Worm (Caenorhabditis elegans) whole organism, L4 larva: ENCODE measurements around the gene rmh-2.
A peak's percentile ranks its signal among the peaks of the same experiment; 100 is the strongest.

ENCODE experiments used
- ZK337.2 ChIP-seq: fragments of 200-800 bp; sonication (Bioruptor generic); IDR thresholded peaks from 2 replicates; pipeline ENCODE4 v1.3.6; 2022; ENCODE audit warnings: missing genetic modification reagents, missing genetic modification characterization, missing compliant biosample characterization
- aha-1 ChIP-seq: fragments of 150-350 bp; peaks from one replicate; lab custom pipeline; 2014; ENCODE audit warnings: missing biosample characterization, missing genetic modification characterization
- arid-1 ChIP-seq: fragments of 200-800 bp; sonication (Bioruptor generic); conservative IDR thresholded peaks from 2 replicates; pipeline ENCODE4 v1.3.6; 2022; ENCODE audit warnings: missing genetic modification reagents, missing genetic modification characterization, missing compliant biosample characterization
- attf-4 ChIP-seq: sonication (generic microtip); optimal IDR thresholded peaks from 3 replicates; lab custom pipeline; 2017; ENCODE audit warnings: missing biosample characterization, missing genetic modification characterization
- ceh-20 ChIP-seq: fragments of 200-800 bp; sonication (Bioruptor generic); IDR thresholded peaks from 2 replicates; pipeline ENCODE4 v1.3.6; 2022; ENCODE audit warnings: missing genetic modification reagents, missing genetic modification characterization, missing compliant biosample characterization
- ceh-62 ChIP-seq: sonication (generic microtip); optimal IDR thresholded peaks from 2 replicates; lab custom pipeline; 2017; ENCODE audit warnings: missing biosample characterization, missing genetic modification characterization
- cey-2 ChIP-seq: sonication (generic microtip); optimal IDR thresholded peaks from 3 replicates; lab custom pipeline; 2017; ENCODE audit warnings: missing genetic modification characterization, mild to moderate bottlenecking, missing compliant biosample characterization, antibody characterized with exemption, borderline replicate concordance; ENCODE audit not compliant: insufficient read depth
- ctbp-1 ChIP-seq: fragments of 200-800 bp; sonication (Bioruptor generic); IDR thresholded peaks from 2 replicates; pipeline ENCODE4 v1.3.6; 2022; ENCODE audit warnings: missing genetic modification reagents, missing genetic modification characterization, missing compliant biosample characterization
- daf-16 ChIP-seq, 3 experiments: sonication (generic microtip); optimal IDR thresholded peaks; 2 replicates each; lab custom pipeline; 2016 to 2017; ENCODE audit warnings: missing genetic modification characterization in 3 of 3, missing genetic modification reagents in 3 of 3, mild to moderate bottlenecking in 2 of 3, missing compliant biosample characterization in 2 of 3, missing biosample characterization in 1 of 3, moderate library complexity in 1 of 3
- dmd-6 ChIP-seq: fragments of 200-800 bp; sonication (Bioruptor generic); IDR thresholded peaks from 2 replicates; pipeline ENCODE4 v1.3.6; 2022; ENCODE audit warnings: missing genetic modification reagents, missing genetic modification characterization, missing compliant biosample characterization
- dmd-9 ChIP-seq: fragments of 200-800 bp; sonication (Bioruptor generic); IDR thresholded peaks from 2 replicates; pipeline ENCODE4 v1.3.6; 2022; ENCODE audit warnings: missing genetic modification reagents, missing genetic modification characterization, missing compliant biosample characterization
- duxl-1 ChIP-seq: sonication (generic microtip); optimal IDR thresholded peaks from 2 replicates; lab custom pipeline; 2016; ENCODE audit warnings: mild to moderate bottlenecking, missing genetic modification characterization, moderate library complexity, missing compliant biosample characterization; ENCODE audit not compliant: poor library complexity
- dve-1 ChIP-seq: sonication (generic microtip); optimal IDR thresholded peaks from 2 replicates; lab custom pipeline; 2017; ENCODE audit warnings: antibody characterized with exemption, mild to moderate bottlenecking, missing genetic modification characterization, missing compliant biosample characterization; ENCODE audit not compliant: insufficient read depth
- egl-27 ChIP-seq: sonication (generic microtip); optimal IDR thresholded peaks from 3 replicates; lab custom pipeline; 2017; ENCODE audit warnings: missing biosample characterization, missing genetic modification reagents, missing genetic modification characterization
- hlh-11 ChIP-seq: fragments of 200-800 bp; sonication (Bioruptor generic); optimal IDR thresholded peaks from 2 replicates; lab custom pipeline; 2018; ENCODE audit warnings: mild to moderate bottlenecking, missing genetic modification characterization, missing compliant biosample characterization
- lin-1 ChIP-seq: fragments of 200-800 bp; sonication (Bioruptor generic); IDR thresholded peaks from 2 replicates; pipeline ENCODE4 v1.3.6; 2022; ENCODE audit warnings: missing genetic modification reagents, missing genetic modification characterization, missing compliant biosample characterization
- lin-15B ChIP-seq: fragments of 150-350 bp; sonication (generic microtip); optimal IDR thresholded peaks from 3 replicates; lab custom pipeline; 2014; ENCODE audit warnings: missing biosample characterization, missing genetic modification characterization
- lin-29 ChIP-seq: fragments of 200-800 bp; sonication (Bioruptor generic); IDR thresholded peaks from 2 replicates; pipeline ENCODE4 v1.3.6; 2022; ENCODE audit warnings: missing genetic modification reagents, missing genetic modification characterization, missing compliant biosample characterization
- lin-38 ChIP-seq: fragments of 200-800 bp; sonication (Bioruptor generic); IDR thresholded peaks from 2 replicates; pipeline ENCODE4 v1.3.6; 2022; ENCODE audit warnings: missing genetic modification reagents, missing genetic modification characterization, missing compliant biosample characterization
- lir-3 ChIP-seq: sonication (generic microtip); optimal IDR thresholded peaks from 2 replicates; lab custom pipeline; 2016; ENCODE audit warnings: mild to moderate bottlenecking, missing genetic modification characterization, missing compliant biosample characterization
- lsy-2 ChIP-seq, 2 experiments: fragments of 150-350 bp in 1 of 2; sonication (generic microtip) in 1 of 2; optimal IDR thresholded peaks; 2 replicates each; lab custom pipeline; 2014 to 2017; ENCODE audit warnings: missing biosample characterization in 2 of 2, missing genetic modification characterization in 2 of 2
- madf-5 ChIP-seq, 2 experiments: fragments of 200-800 bp; sonication (Bioruptor generic); IDR thresholded peaks; 2 replicates each; pipeline ENCODE4 v1.3.6; 2022; ENCODE audit warnings: missing compliant biosample characterization in 2 of 2, missing genetic modification characterization in 2 of 2
- madf-9 ChIP-seq: fragments of 200-800 bp; sonication (Bioruptor generic); conservative IDR thresholded peaks from 2 replicates; pipeline ENCODE4 v1.3.6; 2022; ENCODE audit warnings: missing genetic modification reagents, missing genetic modification characterization, missing compliant biosample characterization
- mdt-29 ChIP-seq: fragments of 200-800 bp; sonication (Bioruptor generic); IDR thresholded peaks from 2 replicates; pipeline ENCODE4 v1.3.6; 2022; ENCODE audit warnings: missing genetic modification reagents, missing genetic modification characterization, missing compliant biosample characterization
- mep-1 ChIP-seq: fragments of 150-350 bp; sonication (generic microtip); optimal IDR thresholded peaks from 3 replicates; lab custom pipeline; 2014; ENCODE audit warnings: missing biosample characterization, missing genetic modification characterization
- mxl-2 ChIP-seq: fragments of 200-800 bp; sonication (Bioruptor generic); conservative IDR thresholded peaks from 2 replicates; pipeline ENCODE4 v1.3.6; 2022; ENCODE audit warnings: missing genetic modification reagents, missing genetic modification characterization, missing compliant biosample characterization
- nhr-102 ChIP-seq: sonication (generic microtip); optimal IDR thresholded peaks from 2 replicates; lab custom pipeline; 2016; ENCODE audit warnings: mild to moderate bottlenecking, missing genetic modification characterization, moderate library complexity, missing compliant biosample characterization
- nhr-111 ChIP-seq: fragments of 200-800 bp; sonication (Bioruptor generic); optimal IDR thresholded peaks from 2 replicates; lab custom pipeline; 2018; ENCODE audit warnings: mild to moderate bottlenecking, missing genetic modification characterization, missing compliant biosample characterization
- nhr-28 ChIP-seq: fragments of 150-350 bp; optimal IDR thresholded peaks from 2 replicates; lab custom pipeline; 2014; ENCODE audit warnings: missing biosample characterization, missing genetic modification characterization
- nhr-41 ChIP-seq: fragments of 200-800 bp; sonication (Bioruptor generic); IDR thresholded peaks from 2 replicates; pipeline ENCODE4 v1.3.6; 2022; ENCODE audit warnings: missing genetic modification reagents, missing genetic modification characterization, missing compliant biosample characterization
- nhr-42 ChIP-seq: fragments of 200-800 bp; sonication (Bioruptor generic); IDR thresholded peaks from 2 replicates; pipeline ENCODE4 v1.3.6; 2022; ENCODE audit warnings: missing genetic modification characterization, missing compliant biosample characterization
- nhr-48 ChIP-seq: sonication (generic microtip); optimal IDR thresholded peaks from 2 replicates; lab custom pipeline; 2016; ENCODE audit warnings: mild to moderate bottlenecking, missing genetic modification characterization, missing compliant biosample characterization
- php-3 ChIP-seq: fragments of 200-800 bp; sonication (Bioruptor generic); IDR thresholded peaks from 2 replicates; pipeline ENCODE4 v1.3.6; 2022; ENCODE audit warnings: missing genetic modification reagents, missing genetic modification characterization, missing compliant biosample characterization
- pqm-1 ChIP-seq: sonication (generic microtip); optimal IDR thresholded peaks from 2 replicates; lab custom pipeline; 2017; ENCODE audit warnings: missing biosample characterization, missing genetic modification characterization
- saeg-2 ChIP-seq: fragments of 200-800 bp; sonication (Bioruptor generic); IDR thresholded peaks from 2 replicates; pipeline ENCODE4 v1.3.6; 2022; ENCODE audit warnings: missing genetic modification reagents, missing genetic modification characterization, missing compliant biosample characterization
- set-16 ChIP-seq: fragments of 200-800 bp; sonication (Bioruptor generic); IDR thresholded peaks from 2 replicates; pipeline ENCODE4 v1.3.6; 2022; ENCODE audit warnings: missing genetic modification reagents, missing genetic modification characterization, missing compliant biosample characterization
- spr-1 ChIP-seq: sonication (generic microtip); optimal IDR thresholded peaks from 2 replicates; lab custom pipeline; 2016; ENCODE audit warnings: mild to moderate bottlenecking, missing genetic modification characterization, missing compliant biosample characterization
- spr-3 ChIP-seq: fragments of 200-800 bp; sonication (Bioruptor generic); optimal IDR thresholded peaks from 2 replicates; lab custom pipeline; 2018; ENCODE audit warnings: mild to moderate bottlenecking, missing genetic modification characterization, missing compliant biosample characterization
- unc-62 ChIP-seq, 3 experiments: fragments of 150-350 bp in 1 of 3; sonication (generic microtip); optimal IDR thresholded peaks in 2 of 3; peaks in 1 of 3; 1 replicate in 1 of 3; 2 replicates in 2 of 3; lab custom pipeline; 2014 to 2017; ENCODE audit warnings: missing biosample characterization in 3 of 3, missing genetic modification characterization in 3 of 3, missing genetic modification reagents in 3 of 3, missing genotype in 1 of 3
- zag-1 ChIP-seq: fragments of 150-350 bp; optimal IDR thresholded peaks from 2 replicates; lab custom pipeline; 2014; ENCODE audit warnings: missing biosample characterization, missing genetic modification characterization
- ztf-11 ChIP-seq: fragments of 150-350 bp; optimal IDR thresholded peaks from 2 replicates; lab custom pipeline; 2014; ENCODE audit warnings: missing biosample characterization, missing genetic modification characterization
- ztf-7 ChIP-seq: fragments of 150-350 bp; optimal IDR thresholded peaks from 2 replicates; lab custom pipeline; 2014; ENCODE audit warnings: missing biosample characterization, missing genetic modification characterization

Gene rmh-2

DNA sequence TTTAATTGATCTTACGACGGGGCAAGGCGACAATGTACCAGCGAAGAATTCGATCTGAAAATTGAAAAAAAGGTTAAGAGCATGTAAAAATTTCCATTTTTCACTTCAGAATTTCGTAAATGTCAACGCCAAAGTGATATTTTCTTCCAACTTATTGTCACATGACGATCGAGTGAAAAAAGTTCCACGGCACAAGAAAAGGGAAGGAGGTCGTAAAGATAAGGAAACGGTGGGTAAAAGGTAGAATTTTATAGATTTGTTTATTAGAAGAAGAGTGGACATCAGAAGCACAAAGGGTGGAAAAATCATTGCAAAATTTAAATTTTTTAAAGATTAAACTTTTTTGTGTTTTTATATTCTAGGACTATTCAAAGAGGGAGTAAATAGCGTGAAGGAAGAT is 2.6 kb downstream of the rmh-2 start (continued):
- TF ChIP-seq lsy-2 (tag; optimal IDR thresholded peaks at IDR 0.05; lab: Kevin White, UChicago) = no peak
- TF ChIP-seq mxl-2 (GFP tag; lab: Robert Waterston, UW) = no peak
- TF ChIP-seq nhr-42 (GFP tag; lab: Robert Waterston, UW) = no peak
- no peak for TF ChIP-seq nhr-41 (GFP tag; lab: Robert Waterston, UW)
- TF ChIP-seq lir-3 (tag; lab: Kevin White, UChicago) = no peak
- no peak for TF ChIP-seq lin-29 (GFP tag; lab: Robert Waterston, UW)
- no peak for TF ChIP-seq attf-4 (tag; lab: Kevin White, UChicago)
- peak; percentile 69 for TF ChIP-seq dve-1
- TF ChIP-seq pqm-1 (tag; lab: Kevin White, UChicago) = peak; percentile 16
- no peak for TF ChIP-seq duxl-1 (tag; lab: Kevin White, UChicago)
- TF ChIP-seq mep-1 (tag; lab: Kevin White, UChicago) = no peak
- TF ChIP-seq spr-3 = no peak
- no peak; the same call in 1 of the 2 replicates for TF ChIP-seq dmd-6 (GFP tag; lab: Robert Waterston, UW)

ce11 chrV:9927381-9927780 is 3.2 kb downstream of the rmh-2 start:
- TF ChIP-seq unc-62 (GFP tag; optimal IDR thresholded peaks at IDR 0.05 in 1 of 2; lab: Kevin White, UChicago) (peak in 1 of 2 experiments; percentile 25), unc-62 (tag; optimal IDR thresholded peaks at IDR 0.05; lab: Kevin White, UChicago) (no peak), ZK337.2 (GFP tag; lab: Robert Waterston, UW) (no peak)
- TF ChIP-seq, all 104 proteins: peak for 1

- TF ChIP-seq nhr-41 (GFP tag; lab: Robert Waterston, UW) (no peak), aha-1 (tag; lab: Kevin White, UChicago) (peak; percentile 46), madf-9 (GFP tag; lab: Robert Waterston, UW) (no peak), ceh-62 (tag; lab: Kevin White, UChicago) (no peak)
- TF ChIP-seq, all 104 proteins: peak for 1
Observed at ce11 chrV:9926240-9926639, 4.3 kb downstream of the rmh-2 start, which contains the start of gene C50H2.13. TSS of gene C50H2.13 (plus strand) at chrV:9926540.

- peak; percentile 97 for TF ChIP-seq pqm-1 (tag; lab: Kevin White, UChicago)
- no peak for TF ChIP-seq mdt-29 (GFP tag; lab: Robert Waterston, UW)
- no peak for TF ChIP-seq set-16 (GFP tag; lab: Robert Waterston, UW)
- peak in 1 of 2 experiments; percentile 17 for TF ChIP-seq daf-16 (GFP tag; optimal IDR thresholded peaks at IDR 0.05; lab: Kevin White, UChicago)
- peak; percentile 59 for TF ChIP-seq daf-16 (tag; optimal IDR thresholded peaks at IDR 0.05; lab: Kevin White, UChicago)
- TF ChIP-seq php-3 (GFP tag; lab: Robert Waterston, UW) = 0 out of 2 replicates have a peak, but pooled peaks have one; percentile 37
- peak; percentile 74 for TF ChIP-seq hlh-11
- TF ChIP-seq nhr-48 = peak; percentile 12
- TF ChIP-seq ztf-7 (tag; lab: Kevin White, UChicago) = no peak
- TF ChIP-seq cey-2 (tag; lab: Kevin White, UChicago) = peak; percentile 35
- no peak for TF ChIP-seq arid-1 (GFP tag; lab: Robert Waterston, UW)
- no peak for TF ChIP-seq egl-27 (tag; lab: Kevin White, UChicago)
- TF ChIP-seq dve-1 = peak; percentile 61
- peak; percentile 76 for TF ChIP-seq nhr-28 (tag; lab: Kevin White, UChicago)
- no peak for TF ChIP-seq zag-1 (tag; lab: Kevin White, UChicago)
- peak; percentile 61 for TF ChIP-seq dmd-6 (GFP tag; lab: Robert Waterston, UW)
- TF ChIP-seq ztf-11 = no peak
- no peak for TF ChIP-seq spr-1
- peak; percentile 23; the same call in 1 of the 2 replicates for TF ChIP-seq nhr-41 (GFP tag; lab: Robert Waterston, UW)
Observed at ce11 chrV:9925647-9926046, 4.9 kb downstream of the rmh-2 start.

DNA sequence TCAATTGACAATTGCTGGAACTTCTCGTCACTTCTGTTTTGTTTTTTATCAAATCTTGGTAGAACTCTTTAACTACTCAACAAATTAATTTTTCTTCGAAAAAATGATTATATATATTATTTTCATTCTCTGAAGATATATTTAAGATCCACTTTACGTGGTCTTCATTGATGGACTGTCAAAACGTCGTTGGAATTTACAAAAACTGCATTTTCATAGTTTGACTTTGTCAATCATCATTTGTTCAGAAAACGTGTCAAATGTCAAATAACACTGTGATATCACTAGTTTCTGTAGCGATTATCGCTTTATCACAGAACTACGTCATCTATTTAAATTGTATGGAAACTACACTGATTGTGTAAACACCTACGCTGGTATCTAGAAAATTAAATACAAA is 6.2 kb downstream of the rmh-2 start:
- TF ChIP-seq nhr-28 (tag; lab: Kevin White, UChicago) = peak; percentile 42
- TF ChIP-seq nhr-111 (GFP tag; lab: Kevin White, UChicago) = no peak
- TF ChIP-seq ceh-20 (GFP tag; lab: Robert Waterston, UW) = no peak
- TF ChIP-seq lin-38 (GFP tag; lab: Robert Waterston, UW) = no peak
- no peak for TF ChIP-seq saeg-2
- TF ChIP-seq nhr-41 (GFP tag; lab: Robert Waterston, UW) = no peak
- no peak for TF ChIP-seq lin-15B (tag; lab: Kevin White, UChicago)
- no peak for TF ChIP-seq madf-5 (GFP tag; IDR thresholded peaks at IDR 0.05; lab: Robert Waterston, UW)
- TF ChIP-seq ctbp-1 (GFP tag; lab: Robert Waterston, UW) = no peak
- TF ChIP-seq madf-9 (GFP tag; lab: Robert Waterston, UW) = no peak
- no peak for TF ChIP-seq lin-1 (GFP tag; lab: Robert Waterston, UW)
- no peak for TF ChIP-seq dmd-9 (GFP tag; lab: Robert Waterston, UW)
- TF ChIP-seq set-16 (GFP tag; lab: Robert Waterston, UW) = no peak
- TF ChIP-seq ztf-11 = no peak
- no peak for TF ChIP-seq nhr-102 (tag; lab: Kevin White, UChicago)
